Fruit fly (Drosophila melanogaster) whole organism, embryonic: ENCODE data around the gene CG6041.

Source experiments
- Ada2b ChIP-seq: fragments of 200-800 bp; sonication (Bioruptor generic); IDR thresholded peaks from 2 replicates; pipeline ENCODE4 v1.3.6; 2022; ENCODE audit warnings: missing biosample characterization, missing genetic modification characterization
- Asciz ChIP-seq: fragments of 200-800 bp; sonication (Bioruptor generic); optimal IDR thresholded peaks from 2 replicates; lab custom pipeline; 2017; ENCODE audit warnings: missing biosample characterization, mild to moderate bottlenecking, missing genetic modification characterization, missing genetic modification reagents
- Blimp-1 ChIP-seq: fragments of 200-800 bp; sonication (Bioruptor generic); optimal IDR thresholded peaks from 3 replicates; lab custom pipeline; 2018; ENCODE audit warnings: missing biosample characterization, missing genetic modification characterization, mild to moderate bottlenecking, moderate library complexity, missing genetic modification reagents
- C15 ChIP-seq: fragments of 200-800 bp; sonication (Bioruptor generic); IDR thresholded peaks from 3 replicates; pipeline ENCODE4 v1.3.6; 2022; ENCODE audit warnings: missing biosample characterization, missing genetic modification characterization
- CG10366 ChIP-seq: fragments of 200-800 bp; sonication (Bioruptor generic); IDR thresholded peaks from 2 replicates; pipeline ENCODE4 v1.3.6; 2022; ENCODE audit warnings: missing biosample characterization, missing genetic modification characterization
- CG11456 ChIP-seq: fragments of 200-800 bp; sonication (Bioruptor generic); IDR thresholded peaks from 3 replicates; pipeline ENCODE4 v1.3.6; 2022; ENCODE audit warnings: missing biosample characterization, missing genetic modification characterization
- CG11504 ChIP-seq: fragments of 200-800 bp; sonication (Bioruptor generic); optimal IDR thresholded peaks from 3 replicates; lab custom pipeline; 2019; ENCODE audit warnings: missing biosample characterization, mild to moderate bottlenecking, missing genetic modification characterization, moderate library complexity
- CG11560 ChIP-seq: fragments of 200-800 bp; sonication (Bioruptor generic); IDR thresholded peaks from 3 replicates; pipeline ENCODE4 v1.3.6; 2022; ENCODE audit warnings: missing biosample characterization, missing genetic modification characterization
- CG11696 ChIP-seq: fragments of 200-800 bp; sonication (Bioruptor generic); IDR thresholded peaks from 2 replicates; pipeline ENCODE4 v1.3.6; 2022; ENCODE audit warnings: missing biosample characterization, missing genetic modification characterization
- CG12391 ChIP-seq: fragments of 200-800 bp; sonication (Bioruptor generic); optimal IDR thresholded peaks from 3 replicates; lab custom pipeline; 2018; ENCODE audit warnings: missing biosample characterization, mild to moderate bottlenecking, missing genetic modification characterization, moderate library complexity
- CG12659 ChIP-seq: fragments of 200-800 bp; sonication (Bioruptor generic); optimal IDR thresholded peaks from 3 replicates; lab custom pipeline; 2017; ENCODE audit warnings: mild to moderate bottlenecking, missing biosample characterization, missing genetic modification reagents, missing genetic modification characterization
- CG15601 ChIP-seq: fragments of 200-800 bp; sonication (Bioruptor generic); optimal IDR thresholded peaks from 3 replicates; lab custom pipeline; 2019; ENCODE audit warnings: missing biosample characterization, mild to moderate bottlenecking, missing genetic modification characterization, moderate library complexity
- CG2678 ChIP-seq: fragments of 200-800 bp; sonication (Bioruptor generic); optimal IDR thresholded peaks from 3 replicates; lab custom pipeline; 2019; ENCODE audit warnings: missing biosample characterization, mild to moderate bottlenecking, missing genetic modification characterization, moderate library complexity
- CG30020 ChIP-seq: fragments of 200-800 bp; optimal IDR thresholded peaks from 2 replicates; lab custom pipeline; 2019; ENCODE audit warnings: missing biosample characterization, mild to moderate bottlenecking, missing genetic modification characterization, moderate library complexity
- CG31441 ChIP-seq: fragments of 200-800 bp; sonication (Bioruptor generic); IDR thresholded peaks from 2 replicates; pipeline ENCODE4 v1.3.6; 2022; ENCODE audit warnings: missing biosample characterization, missing genetic modification characterization
- CG7839 ChIP-seq: fragments of 200-800 bp; sonication (Bioruptor generic); optimal IDR thresholded peaks from 3 replicates; lab custom pipeline; 2018; ENCODE audit warnings: missing biosample characterization, mild to moderate bottlenecking, missing genetic modification characterization, moderate library complexity
- CG8924 ChIP-seq: fragments of 200-800 bp; optimal IDR thresholded peaks from 3 replicates; lab custom pipeline; 2019; ENCODE audit warnings: missing biosample characterization, mild to moderate bottlenecking, missing genetic modification characterization, moderate library complexity
- CG9609 ChIP-seq: fragments of 200-800 bp; sonication (Bioruptor generic); optimal IDR thresholded peaks from 3 replicates; lab custom pipeline; 2016; ENCODE audit warnings: missing biosample characterization, missing genetic modification characterization
- Dref ChIP-seq: fragments of 200-800 bp; sonication (Bioruptor generic); IDR thresholded peaks from 2 replicates; pipeline ENCODE4 v1.3.6; 2022; ENCODE audit warnings: missing biosample characterization, missing genetic modification characterization
- E2f1 ChIP-seq: fragments of 200-800 bp; sonication (Bioruptor generic); IDR thresholded peaks from 2 replicates; pipeline ENCODE4 v1.3.6; 2022; ENCODE audit warnings: missing biosample characterization, missing genetic modification characterization
- Eip74EF ChIP-seq, 2 experiments: fragments of 200-800 bp in 1 of 2; fragments of >200 bp in 1 of 2; sonication (Bioruptor generic) in 1 of 2; optimal IDR thresholded peaks; 2 replicates each; lab custom pipeline; 2017 to 2019; ENCODE audit warnings: missing biosample characterization in 2 of 2, missing genetic modification characterization in 2 of 2, mild to moderate bottlenecking in 1 of 2, moderate library complexity in 1 of 2
- Lhr ChIP-seq: fragments of 200-800 bp; sonication (Bioruptor generic); optimal IDR thresholded peaks from 3 replicates; lab custom pipeline; 2017; ENCODE audit warnings: mild to moderate bottlenecking, missing biosample characterization, missing genetic modification reagents, missing genetic modification characterization
- Lim3 ChIP-seq: fragments of 200-800 bp; sonication (Bioruptor generic); IDR thresholded peaks from 2 replicates; pipeline ENCODE4 v1.3.6; 2022; ENCODE audit warnings: missing biosample characterization, missing genetic modification characterization
- Oli ChIP-seq: fragments of 200-800 bp; sonication (Bioruptor generic); optimal IDR thresholded peaks from 2 replicates; lab custom pipeline; 2018; ENCODE audit warnings: missing biosample characterization, mild to moderate bottlenecking, missing genetic modification characterization, moderate library complexity
- PHDP ChIP-seq: fragments of 200-800 bp; sonication (Bioruptor generic); optimal IDR thresholded peaks from 3 replicates; lab custom pipeline; 2018; ENCODE audit warnings: missing biosample characterization, mild to moderate bottlenecking, missing genetic modification characterization, moderate library complexity
- Poxn ChIP-seq: fragments of 200-800 bp; sonication (Bioruptor generic); IDR thresholded peaks from 2 replicates; pipeline ENCODE4 v1.3.6; 2022; ENCODE audit warnings: missing biosample characterization, missing genetic modification characterization
- Ptx1 ChIP-seq: fragments of 200-800 bp; sonication (Bioruptor generic); IDR thresholded peaks from 2 replicates; pipeline ENCODE4 v1.3.6; 2022; ENCODE audit warnings: missing biosample characterization, missing genetic modification characterization
- Rfx ChIP-seq: fragments of 200-800 bp; sonication (Bioruptor generic); IDR thresholded peaks from 2 replicates; pipeline ENCODE4 v1.3.6; 2022; ENCODE audit warnings: missing biosample characterization, missing genetic modification characterization
- Rx ChIP-seq: fragments of 200-800 bp; sonication (Bioruptor generic); IDR thresholded peaks from 2 replicates; pipeline ENCODE4 v1.3.6; 2022; ENCODE audit warnings: missing biosample characterization, missing genetic modification characterization
- Xrp1 ChIP-seq: fragments of 200-800 bp; sonication (Bioruptor generic); IDR thresholded peaks from 2 replicates; pipeline ENCODE4 v1.3.6; 2022; ENCODE audit warnings: missing biosample characterization, missing genetic modification characterization
- ap ChIP-seq: fragments of 200-800 bp; sonication (Bioruptor generic); IDR thresholded peaks from 2 replicates; pipeline ENCODE4 v1.3.6; 2022; ENCODE audit warnings: missing biosample characterization, missing genetic modification characterization
- ara ChIP-seq: fragments of 200-800 bp; sonication (Bioruptor generic); IDR thresholded peaks from 2 replicates; pipeline ENCODE4 v1.3.6; 2022; ENCODE audit warnings: missing biosample characterization, missing genetic modification characterization
- bsh ChIP-seq, 2 experiments: fragments of 200-800 bp; sonication (Bioruptor generic); optimal IDR thresholded peaks; 2 replicates each; lab custom pipeline; 2017 to 2018; ENCODE audit warnings: mild to moderate bottlenecking in 2 of 2, missing biosample characterization in 2 of 2, missing genetic modification characterization in 2 of 2, moderate library complexity in 1 of 2
- dysf ChIP-seq: fragments of 200-800 bp; sonication (Bioruptor generic); IDR thresholded peaks from 3 replicates; pipeline ENCODE4 v1.3.6; 2022; ENCODE audit warnings: missing biosample characterization, missing genetic modification characterization
- fd3F ChIP-seq: fragments of 200-800 bp; sonication (Bioruptor generic); optimal IDR thresholded peaks from 2 replicates; lab custom pipeline; 2018; ENCODE audit warnings: missing biosample characterization, mild to moderate bottlenecking, missing genetic modification characterization, moderate library complexity
- gce ChIP-seq: fragments of 200-800 bp; sonication (Bioruptor generic); IDR thresholded peaks from 3 replicates; pipeline ENCODE4 v1.3.6; 2022; ENCODE audit warnings: missing biosample characterization, missing genetic modification characterization
- gsb-n ChIP-seq: fragments of 200-800 bp; sonication (Bioruptor generic); optimal IDR thresholded peaks from 3 replicates; lab custom pipeline; 2018; ENCODE audit warnings: missing biosample characterization, mild to moderate bottlenecking, missing genetic modification characterization
- hkb ChIP-seq, 2 experiments: fragments of 200-800 bp in 1 of 2; fragments of >200 bp in 1 of 2; sonication (Bioruptor generic) in 1 of 2; IDR thresholded peaks in 1 of 2; optimal IDR thresholded peaks in 1 of 2; 2 replicates each; pipeline versions ENCODE4 v1.3.6 to Lab custom; 2017 to 2022; ENCODE audit warnings: missing biosample characterization in 1 of 2, missing genetic modification characterization in 1 of 2
- lmd ChIP-seq: fragments of 200-800 bp; sonication (Bioruptor generic); IDR thresholded peaks from 2 replicates; pipeline ENCODE4 v1.3.6; 2022; ENCODE audit warnings: missing biosample characterization, missing genetic modification characterization
- pan ChIP-seq, 4 experiments: fragments of >200 bp in 3 of 4; fragments of 200-800 bp in 1 of 4; sonication (Bioruptor generic) in 1 of 4; optimal IDR thresholded peaks in 3 of 4; IDR thresholded peaks in 1 of 4; 2 replicates each; pipeline versions ENCODE4 v1.3.6 to Lab custom; 2017 to 2022; ENCODE audit warnings: missing biosample characterization in 2 of 4, missing genetic modification characterization in 2 of 4, mixed read lengths in 1 of 4
- phol ChIP-seq: fragments of 200-800 bp; sonication (Bioruptor generic); optimal IDR thresholded peaks from 3 replicates; lab custom pipeline; 2018; ENCODE audit warnings: missing biosample characterization, mild to moderate bottlenecking, missing genetic modification characterization, moderate library complexity
- pita ChIP-seq: fragments of 200-800 bp; sonication (Bioruptor generic); optimal IDR thresholded peaks from 2 replicates; lab custom pipeline; 2017; ENCODE audit warnings: missing biosample characterization, mild to moderate bottlenecking, missing genetic modification characterization
- sisA ChIP-seq: fragments of 200-800 bp; sonication (Bioruptor generic); IDR thresholded peaks from 2 replicates; pipeline ENCODE4 v1.3.6; 2022; ENCODE audit warnings: missing biosample characterization, missing genetic modification characterization
- ssp ChIP-seq: fragments of 200-800 bp; sonication (Bioruptor generic); IDR thresholded peaks from 2 replicates; pipeline ENCODE4 v1.3.6; 2022; ENCODE audit warnings: missing biosample characterization, missing genetic modification characterization
- stwl ChIP-seq: fragments of 200-800 bp; sonication (Bioruptor generic); optimal IDR thresholded peaks from 3 replicates; lab custom pipeline; 2018; ENCODE audit warnings: missing biosample characterization, mild to moderate bottlenecking, missing genetic modification characterization, moderate library complexity
- tap ChIP-seq: fragments of 200-800 bp; optimal IDR thresholded peaks from 3 replicates; lab custom pipeline; 2019; ENCODE audit warnings: missing biosample characterization, mild to moderate bottlenecking, missing genetic modification characterization, moderate library complexity
- tgo ChIP-seq: fragments of 200-800 bp; sonication (Bioruptor generic); IDR thresholded peaks from 3 replicates; pipeline ENCODE4 v1.3.6; 2022; ENCODE audit warnings: missing biosample characterization, missing genetic modification characterization
- tin ChIP-seq: fragments of 200-800 bp; sonication (Bioruptor generic); optimal IDR thresholded peaks from 3 replicates; lab custom pipeline; 2016; ENCODE audit warnings: missing biosample characterization, missing genetic modification characterization
- ttk ChIP-seq: fragments of 200-800 bp; sonication (Bioruptor generic); IDR thresholded peaks from 2 replicates; pipeline ENCODE4 v2.1.2; 2022; ENCODE audit warnings: missing biosample characterization, missing genetic modification characterization

CG6041 gene

dm6 chrX:5989368-5989767, 41.4 kb downstream of the CG6041 start:
- TF ChIP-seq Rfx (GFP tag; lab: Robert Waterston, UW): peak; percentile 50; the same call in 1 of the 2 replicates
- TF ChIP-seq CG15601 (tag; lab: Kevin White, UChicago): peak; percentile 37
- TF ChIP-seq Ada2b (GFP tag; lab: Robert Waterston, UW): peak; percentile 54
- peak; percentile 46; the same call in 1 of the 2 replicates for TF ChIP-seq ttk
- TF ChIP-seq CG10366 (GFP tag; lab: Robert Waterston, UW): peak; percentile 65
- peak; percentile 9 for TF ChIP-seq gsb-n (tag; lab: Kevin White, UChicago)
- no peak for TF ChIP-seq pita (GFP tag; lab: Kevin White, UChicago)
- TF ChIP-seq CG12391 (tag; lab: Kevin White, UChicago): peak; percentile 52
- TF ChIP-seq Lhr: no peak
- peak in 1 of 2 experiments; percentile 64 for TF ChIP-seq bsh (GFP tag; optimal IDR thresholded peaks at IDR 0.05; lab: Kevin White, UChicago)
- TF ChIP-seq Ptx1 (GFP tag; lab: Robert Waterston, UW): peak; percentile 66
- TF ChIP-seq CG11560 (tag; lab: Robert Waterston, UW): no peak
- peak; percentile 42; the same call in 1 of the 3 replicates for TF ChIP-seq tgo (GFP tag; lab: Robert Waterston, UW)
- TF ChIP-seq CG8924 (tag; lab: Kevin White, UChicago): peak; percentile 47
- peak; percentile 45; the same call in 1 of the 2 replicates for TF ChIP-seq lmd (GFP tag; lab: Robert Waterston, UW)
- TF ChIP-seq CG7839: peak; percentile 65
- peak; percentile 35 for TF ChIP-seq tin (GFP tag; lab: Kevin White, UChicago)
- peak; percentile 37; the same call in 1 of the 2 replicates for TF ChIP-seq Rx (GFP tag; lab: Robert Waterston, UW)
- 0 out of 3 replicates have a peak, but pooled peaks have one; percentile 24 for TF ChIP-seq gce (GFP tag; lab: Robert Waterston, UW)
- TF ChIP-seq E2f1 (GFP tag; lab: Robert Waterston, UW): 0 out of 2 replicates have a peak, but pooled peaks have one; percentile 21
- TF ChIP-seq CG30020: no peak
- peak in 1 of 2 experiments; percentile 35 for TF ChIP-seq Eip74EF (GFP tag; optimal IDR thresholded peaks at IDR 0.05; lab: Kevin White, UChicago)
- TF ChIP-seq ssp (GFP tag; lab: Robert Waterston, UW): peak; percentile 38; the same call in 1 of the 2 replicates
- TF ChIP-seq CG2678: peak; percentile 63
- TF ChIP-seq fd3F (GFP tag; lab: Kevin White, UChicago): no peak
- peak; percentile 72 for TF ChIP-seq CG11504 (tag; lab: Kevin White, UChicago)
- TF ChIP-seq Xrp1 (GFP tag; lab: Robert Waterston, UW): peak; percentile 62
- TF ChIP-seq CG11456 (GFP tag; lab: Robert Waterston, UW): no peak
- TF ChIP-seq Poxn (GFP tag; lab: Robert Waterston, UW): no peak
- TF ChIP-seq CG11696 (GFP tag; lab: Robert Waterston, UW): peak; percentile 72
- no peak for TF ChIP-seq CG9609 (GFP tag; lab: Kevin White, UChicago)
- TF ChIP-seq pan (optimal IDR thresholded peaks at IDR 0.05; lab: Kevin White, UChicago): no peak
- peak in 1 of 2 experiments; percentile 76 for TF ChIP-seq pan (GFP tag; optimal IDR thresholded peaks at IDR 0.05 in 1 of 2, IDR thresholded peaks at IDR 0.05 in 1 of 2)
- peak; percentile 50; the same call in 2 of the 3 replicates for TF ChIP-seq dysf
- peak; percentile 39; the same call in 1 of the 2 replicates for TF ChIP-seq ap
- peak; percentile 61; the same call in 1 of the 2 replicates for TF ChIP-seq ara
- TF ChIP-seq Lim3 (GFP tag; lab: Robert Waterston, UW): no peak
- TF ChIP-seq tap: peak; percentile 51
- TF ChIP-seq hkb (optimal IDR thresholded peaks at IDR 0.05; lab: Kevin White, UChicago): no peak
- TF ChIP-seq hkb (GFP tag; IDR thresholded peaks at IDR 0.05; lab: Robert Waterston, UW): peak; percentile 66
- peak; percentile 49 for TF ChIP-seq sisA
- TF ChIP-seq Dref (GFP tag; lab: Robert Waterston, UW): no peak
- no peak for TF ChIP-seq stwl (tag; lab: Kevin White, UChicago)
- TF ChIP-seq CG12659 (GFP tag; lab: Kevin White, UChicago): peak; percentile 33
- TF ChIP-seq C15 (GFP tag; lab: Robert Waterston, UW): no peak
- TF ChIP-seq phol (tag; lab: Kevin White, UChicago): peak; percentile 56
- peak; percentile 61 for TF ChIP-seq Oli
- peak; percentile 41 for TF ChIP-seq Asciz
- peak; percentile 67 for TF ChIP-seq CG31441 (GFP tag; lab: Robert Waterston, UW)
- TF ChIP-seq PHDP (tag; lab: Kevin White, UChicago): peak; percentile 34
- TF ChIP-seq Blimp-1 (GFP tag; lab: Kevin White, UChicago): peak; percentile 49
